Worm (Caenorhabditis elegans) whole organism, L4/young adult: ENCODE results near the gene sumv-2.

Source experiments
- W03F9.2 ChIP-seq: fragments of 150-350 bp; optimal IDR thresholded peaks from 2 replicates; lab custom pipeline; 2014; ENCODE audit warnings: missing biosample characterization, missing genetic modification characterization
- dao-5 ChIP-seq: sonication (generic microtip); optimal IDR thresholded peaks from 2 replicates; lab custom pipeline; 2016; ENCODE audit warnings: missing genotype, missing genetic modification characterization, moderate library complexity, missing compliant biosample characterization
- him-1 ChIP-seq: sonication (generic microtip); optimal IDR thresholded peaks from 2 replicates; lab custom pipeline; 2016; ENCODE audit warnings: missing genotype, missing genetic modification reagents, missing genetic modification characterization, missing compliant biosample characterization

Gene sumv-2

DNA sequence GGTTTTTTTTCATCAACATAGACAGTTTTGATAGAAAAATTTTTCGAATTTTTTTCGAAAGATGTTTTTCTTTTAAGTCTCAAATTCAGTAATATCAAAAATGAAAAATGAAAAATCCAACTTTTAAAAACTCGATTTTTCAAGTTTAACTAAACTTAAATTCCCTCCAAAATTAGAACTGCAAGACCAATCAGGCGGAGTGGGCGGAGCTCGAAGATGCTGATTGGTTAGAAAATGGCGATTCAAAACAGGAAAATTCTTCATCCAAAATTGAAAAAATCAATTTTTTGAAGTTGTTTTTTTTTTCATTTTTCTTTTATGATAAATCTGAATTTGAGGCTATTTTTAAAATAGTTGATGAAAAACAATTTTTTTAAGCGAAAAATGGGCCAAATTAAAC is 7.4 kb downstream of the sumv-2 start:
- TF ChIP-seq W03F9.2 (tag; lab: Kevin White, UChicago) (no peak), dao-5 (tag; lab: Kevin White, UChicago) (no peak), him-1 (tag; lab: Kevin White, UChicago) (no peak)

DNA sequence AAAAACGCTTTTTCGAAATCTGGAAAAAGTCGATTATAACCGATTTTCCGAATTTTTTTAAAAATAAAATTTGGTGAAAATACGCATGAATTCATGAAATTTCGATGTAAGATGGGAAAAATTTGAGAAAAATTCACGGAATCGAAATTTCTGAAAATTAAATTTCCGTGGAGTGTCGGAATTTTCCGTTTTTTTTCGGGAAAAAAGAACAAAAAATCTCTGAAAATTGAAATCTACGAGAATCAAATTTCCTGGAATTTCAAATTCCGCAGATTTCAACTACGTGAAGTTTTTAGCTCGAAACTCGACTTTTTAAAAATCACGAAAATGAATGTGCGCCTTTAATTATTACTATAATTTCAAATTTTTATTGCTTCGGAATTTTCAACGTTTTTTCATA is 9.0 kb downstream of the sumv-2 start:
- TF ChIP-seq W03F9.2 (tag; lab: Kevin White, UChicago), result no peak
- TF ChIP-seq dao-5 (tag; lab: Kevin White, UChicago), result no peak
- TF ChIP-seq him-1 (tag; lab: Kevin White, UChicago), result no peak

DNA sequence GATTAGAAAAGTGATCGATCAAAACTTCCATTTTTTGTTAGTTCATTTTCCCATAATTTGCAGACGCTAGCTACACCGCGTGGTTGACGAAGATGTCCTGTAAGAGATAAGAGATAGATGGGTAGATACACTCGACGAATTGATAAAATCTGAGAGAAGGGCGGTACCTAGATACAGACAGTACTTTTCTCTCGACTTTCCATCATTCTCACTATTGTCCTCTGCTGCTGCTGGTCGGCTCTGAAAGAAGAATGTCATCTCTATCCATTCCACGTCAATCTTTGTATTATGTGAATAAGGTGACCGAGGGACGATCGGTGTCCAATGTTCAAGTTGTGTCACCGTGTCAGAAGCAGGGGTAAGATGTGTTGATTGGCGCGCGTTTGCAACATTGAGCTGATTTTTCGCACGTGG is 11.2 kb downstream of the sumv-2 start, which contains the start of gene pmt-2:
Gene pmt-2 (plus strand): TSS at position 64 of the 414 bp plus-strand sequence.
- TF ChIP-seq dao-5 (tag; lab: Kevin White, UChicago) (no peak), W03F9.2 (tag; lab: Kevin White, UChicago) (no peak), him-1 (tag; lab: Kevin White, UChicago) (no peak)

DNA sequence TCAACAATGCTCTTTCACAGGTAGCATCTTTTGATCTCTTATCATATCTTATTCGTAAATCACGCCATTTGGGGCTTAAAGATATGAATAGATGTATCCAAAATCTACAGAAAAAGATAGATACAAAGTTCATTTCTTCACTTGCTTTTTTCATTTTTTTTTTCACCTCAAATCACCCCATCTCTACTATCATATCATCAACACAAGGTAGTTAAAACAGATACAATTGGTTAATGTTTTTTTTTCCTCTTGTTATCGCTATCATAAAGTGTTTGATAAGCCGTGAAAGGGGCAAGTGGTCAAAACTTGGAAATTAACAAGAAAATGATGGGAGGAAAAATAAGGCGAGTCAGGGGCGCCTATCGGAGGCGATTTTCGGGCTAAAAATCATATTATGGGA is 12.9 kb downstream of the sumv-2 start:
- TF ChIP-seq him-1 (tag; lab: Kevin White, UChicago) (no peak), dao-5 (tag; lab: Kevin White, UChicago) (no peak), W03F9.2 (tag; lab: Kevin White, UChicago) (no peak)

DNA sequence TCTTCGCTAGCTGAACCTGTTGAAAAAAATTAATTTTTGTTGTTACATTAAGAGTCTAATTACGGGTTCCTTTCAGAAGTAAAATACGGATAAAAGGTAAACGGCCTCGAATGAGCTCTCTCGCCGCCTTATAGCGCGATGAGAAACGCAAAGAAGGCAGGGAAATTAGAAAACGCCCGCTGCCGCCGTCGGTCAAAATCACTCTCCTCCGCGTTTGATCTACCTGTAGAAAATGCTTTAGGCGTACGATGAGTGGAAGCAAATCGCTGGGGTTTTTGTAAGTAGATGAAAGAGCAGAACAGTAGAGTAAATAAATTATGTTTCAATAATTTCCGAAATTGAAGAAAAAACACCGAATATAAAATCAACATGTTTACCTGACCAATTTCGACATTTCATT is 19.8 kb downstream of the sumv-2 start:
- TF ChIP-seq dao-5 (tag; lab: Kevin White, UChicago) (no peak), W03F9.2 (tag; lab: Kevin White, UChicago) (no peak), him-1 (tag; lab: Kevin White, UChicago) (no peak)

DNA sequence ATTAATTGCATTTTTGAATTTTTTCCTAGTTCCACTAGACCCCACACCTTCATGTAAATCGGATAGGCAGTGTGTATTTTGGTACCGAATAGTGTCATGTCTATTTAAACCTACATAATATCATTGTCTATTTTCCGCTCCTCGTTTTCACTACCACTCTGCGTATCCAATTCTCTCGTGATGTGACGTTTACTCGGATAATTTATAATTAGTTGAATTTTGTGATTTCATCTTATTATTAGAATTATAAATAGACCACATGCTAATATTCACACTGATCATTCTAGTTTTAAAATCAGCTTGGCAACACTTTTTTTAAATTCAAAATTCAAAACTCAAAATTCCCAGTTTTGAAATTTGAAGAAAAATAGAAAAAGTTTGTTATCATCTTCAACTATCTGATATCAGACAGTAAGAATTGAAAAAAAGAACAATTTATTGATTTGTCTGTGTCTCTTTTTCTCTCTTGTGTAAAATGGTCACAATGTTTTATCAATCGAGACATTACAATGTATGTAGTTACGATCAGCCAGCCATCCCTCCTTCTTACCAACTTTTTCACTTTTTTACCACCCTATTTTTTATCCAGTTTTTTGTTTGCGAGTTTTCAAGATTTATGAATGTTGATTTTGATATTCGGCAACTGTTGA is 23.3 kb downstream of the sumv-2 start:
- TF ChIP-seq dao-5 (tag; lab: Kevin White, UChicago) (no peak), W03F9.2 (tag; lab: Kevin White, UChicago) (peak; percentile 4), him-1 (tag; lab: Kevin White, UChicago) (no peak)

DNA sequence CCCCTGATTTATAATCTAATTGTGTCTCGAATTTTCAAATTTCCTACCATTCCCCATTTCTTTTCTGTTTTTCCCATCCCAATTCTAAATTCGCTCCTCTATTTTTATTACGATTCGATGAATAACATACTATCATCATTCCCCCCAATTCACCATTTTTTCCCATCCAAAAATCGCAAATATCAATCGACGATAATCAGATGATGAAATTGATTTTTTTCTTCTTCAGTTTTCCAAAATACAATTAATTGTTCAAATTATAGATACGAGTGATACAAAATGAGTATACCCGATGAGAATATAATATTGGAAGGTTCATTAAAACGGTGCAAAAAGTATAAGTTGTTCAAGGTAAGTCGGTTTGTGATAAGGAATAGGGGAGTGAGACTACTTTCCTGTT is 25.3 kb downstream of the sumv-2 start, which contains the start of gene soc-1:
Gene soc-1 (plus strand): TSS at position 262 of the 400 bp plus-strand sequence.
- no peak for TF ChIP-seq W03F9.2 (tag; lab: Kevin White, UChicago)
- no peak for TF ChIP-seq him-1 (tag; lab: Kevin White, UChicago)
- TF ChIP-seq dao-5 (tag; lab: Kevin White, UChicago), result no peak

DNA sequence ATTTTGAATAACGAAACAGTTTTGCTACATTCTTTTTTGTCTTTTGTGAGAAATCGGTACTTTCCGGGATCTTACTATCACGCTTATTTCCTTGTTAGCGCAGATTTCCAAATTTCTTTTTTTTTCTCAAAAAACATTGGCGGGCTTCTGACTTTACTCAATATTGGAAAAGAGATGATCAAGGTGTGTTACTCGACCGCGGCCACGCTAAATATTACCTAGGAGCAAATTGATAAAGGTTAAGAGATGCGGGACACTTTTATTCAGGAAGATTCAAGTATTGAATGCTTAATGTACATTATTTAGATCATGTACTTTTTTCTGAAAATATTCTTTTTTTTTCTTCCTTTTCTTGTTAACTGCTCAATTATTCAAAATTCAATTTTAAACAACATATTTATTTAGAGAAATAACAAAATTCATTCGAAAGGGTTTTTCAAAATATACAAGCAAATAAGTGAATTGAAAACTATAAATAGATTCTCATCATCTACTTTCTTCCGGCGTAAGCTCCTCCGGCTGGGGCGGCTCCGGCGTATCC is 30.0 kb downstream of the sumv-2 start:
- no peak for TF ChIP-seq dao-5 (tag; lab: Kevin White, UChicago)
- TF ChIP-seq W03F9.2 (tag; lab: Kevin White, UChicago), result no peak
- TF ChIP-seq him-1 (tag; lab: Kevin White, UChicago), result no peak

DNA sequence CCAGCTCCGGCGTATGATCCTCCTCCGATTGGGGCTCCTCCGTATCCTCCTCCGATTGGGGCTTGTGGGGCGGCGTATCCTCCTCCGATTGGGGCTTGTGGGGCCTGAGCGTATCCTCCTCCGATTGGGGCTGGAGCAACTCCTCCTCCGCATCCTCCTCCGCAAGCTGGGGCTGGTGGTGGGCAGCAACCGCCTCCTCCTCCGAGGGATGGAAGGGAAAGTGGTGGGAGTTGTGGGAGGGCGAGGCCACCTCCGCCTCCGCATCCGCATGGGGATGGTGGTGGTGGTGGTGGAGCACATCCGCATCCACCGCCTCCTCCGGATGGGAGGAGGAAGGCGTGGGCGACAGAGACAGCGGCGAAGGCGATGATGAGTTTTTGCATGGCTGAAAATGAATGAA is 30.5 kb downstream of the sumv-2 start, which contains the start of gene F41F3.3:
Gene F41F3.3 (minus strand): TSS at position 383 of the 400 bp plus-strand sequence.
- TF ChIP-seq him-1 (tag; lab: Kevin White, UChicago), result no peak
- no peak for TF ChIP-seq W03F9.2 (tag; lab: Kevin White, UChicago)
- no peak for TF ChIP-seq dao-5 (tag; lab: Kevin White, UChicago)

DNA sequence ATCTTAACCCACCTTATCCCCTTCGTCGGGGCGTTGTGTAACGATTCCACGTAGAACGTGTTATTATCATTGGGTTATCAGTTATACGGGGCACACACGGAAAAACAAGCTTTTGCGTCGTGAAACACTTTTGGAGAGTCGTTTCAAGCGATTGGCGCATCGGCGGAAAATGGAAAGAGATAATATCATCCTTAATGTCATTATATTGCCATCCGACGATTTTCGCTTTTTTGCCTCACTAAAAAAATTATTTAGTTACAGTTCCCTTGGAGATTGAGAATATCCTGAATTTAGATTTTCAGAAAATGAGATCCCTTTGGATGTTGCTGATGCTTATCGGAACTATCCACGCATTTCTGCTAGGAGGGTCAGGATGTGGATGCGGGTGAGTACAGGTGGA is 31.2 kb downstream of the sumv-2 start, which contains the start of gene F41F3.8:
Gene F41F3.8 (plus strand): TSS at position 301 of the 400 bp plus-strand sequence.
- TF ChIP-seq him-1 (tag; lab: Kevin White, UChicago) (no peak), W03F9.2 (tag; lab: Kevin White, UChicago) (no peak), dao-5 (tag; lab: Kevin White, UChicago) (no peak)

DNA sequence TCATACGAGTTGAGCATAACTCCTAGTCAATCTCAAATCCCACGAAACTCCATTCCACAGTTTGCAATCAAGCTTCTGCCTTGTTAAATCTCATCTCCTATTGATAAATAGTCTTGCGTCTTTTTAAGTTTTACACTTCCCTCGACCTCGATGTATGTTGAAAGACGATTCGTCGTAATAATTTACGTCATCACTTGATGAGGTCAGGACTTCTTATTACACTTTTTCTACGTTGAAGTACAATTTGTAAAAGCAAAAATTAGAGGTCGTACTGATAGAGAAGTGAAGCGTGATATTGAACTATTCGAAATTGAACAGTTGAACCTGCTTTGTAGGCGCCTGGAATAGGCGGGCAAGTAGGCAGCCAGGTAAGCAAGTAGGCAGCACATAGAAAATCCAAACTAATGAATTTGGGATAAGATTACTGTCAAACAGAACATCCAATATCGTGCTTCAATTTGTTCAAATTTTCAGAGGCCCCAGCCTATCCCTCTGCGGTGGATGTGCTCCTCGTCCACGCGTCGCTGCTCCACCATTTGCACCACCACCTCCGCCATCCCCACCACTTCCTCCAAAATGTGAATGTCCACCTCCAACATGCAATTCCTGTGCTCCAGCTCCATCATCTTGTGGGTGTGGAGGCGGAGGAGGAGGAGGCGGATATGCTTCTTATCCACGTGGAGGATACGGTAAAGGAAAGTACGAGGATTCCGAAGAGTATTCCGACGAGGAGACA is 32.5 kb downstream of the sumv-2 start:
- TF ChIP-seq him-1 (tag; lab: Kevin White, UChicago) (no peak), W03F9.2 (tag; lab: Kevin White, UChicago) (no peak), dao-5 (tag; lab: Kevin White, UChicago) (no peak)

DNA sequence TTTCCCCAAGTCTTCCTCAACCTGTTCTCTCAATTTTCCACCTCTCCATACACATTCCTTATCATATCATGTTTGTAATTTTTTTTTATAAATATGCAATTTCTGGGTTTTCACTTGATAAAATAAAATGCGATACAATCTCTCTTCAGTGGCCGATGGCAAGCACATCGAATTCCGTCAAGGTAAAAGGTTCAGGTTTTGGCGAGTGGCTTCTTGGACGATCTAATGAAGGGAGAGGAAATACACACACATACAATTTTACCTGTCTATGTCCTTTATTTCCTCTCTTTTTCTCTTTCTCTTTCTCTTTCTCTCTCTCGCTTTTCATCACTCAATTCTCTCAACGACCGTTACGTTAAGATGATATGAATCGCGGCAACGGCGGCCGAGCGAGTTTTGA is 34.1 kb downstream of the sumv-2 start:
- TF ChIP-seq W03F9.2 (tag; lab: Kevin White, UChicago), result no peak
- TF ChIP-seq him-1 (tag; lab: Kevin White, UChicago), result no peak
- TF ChIP-seq dao-5 (tag; lab: Kevin White, UChicago), result no peak

DNA sequence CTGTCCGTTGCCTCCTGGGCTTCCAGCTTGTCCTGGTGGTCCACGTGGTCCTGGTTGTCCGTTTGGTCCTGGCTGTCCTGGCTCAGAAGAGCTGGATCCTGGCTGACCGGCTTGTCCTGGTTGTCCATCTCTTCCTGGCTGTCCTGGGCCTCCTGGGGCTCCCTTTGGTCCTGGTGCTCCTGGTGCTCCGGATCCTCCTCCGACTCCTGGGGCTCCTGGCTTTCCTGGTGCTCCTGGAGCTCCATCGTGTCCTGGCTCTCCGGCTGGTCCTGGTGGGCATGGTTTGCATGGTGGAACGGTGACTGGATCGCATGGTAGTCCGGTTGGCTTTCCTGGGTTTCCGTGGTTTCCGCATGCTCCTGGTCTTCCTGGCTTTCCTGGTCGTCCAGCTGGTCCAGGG is 35.7 kb downstream of the sumv-2 start:
- no peak for TF ChIP-seq W03F9.2 (tag; lab: Kevin White, UChicago)
- no peak for TF ChIP-seq him-1 (tag; lab: Kevin White, UChicago)
- TF ChIP-seq dao-5 (tag; lab: Kevin White, UChicago), result no peak
